Worm (Caenorhabditis elegans) whole organism, early embryonic: ENCODE measurements around the gene K12H6.12.
A peak's percentile ranks its signal among the peaks of the same experiment; 100 is the strongest.
"Not testable (repeated sequence)": the region's sequence is repeated elsewhere in the genome, so short reads cannot be mapped to it uniquely, and the experiment has no call there.

Experiments
- B0310.2 ChIP-seq: sonication (generic microtip); optimal IDR thresholded peaks from 2 replicates; lab custom pipeline; 2016; ENCODE audit warnings: mild to moderate bottlenecking, missing genetic modification characterization, missing compliant biosample characterization
- F13C5.2 ChIP-seq: sonication (generic microtip); optimal IDR thresholded peaks from 2 replicates; lab custom pipeline; 2017; ENCODE audit warnings: mild to moderate bottlenecking, missing genetic modification characterization, inconsistent platforms, missing compliant biosample characterization
- aly-1 ChIP-seq: sonication (generic microtip); optimal IDR thresholded peaks from 2 replicates; lab custom pipeline; 2016; ENCODE audit warnings: missing genetic modification characterization, missing compliant biosample characterization
- ama-1 ChIP-seq: fragments of 150-350 bp; optimal IDR thresholded peaks from 2 replicates; lab custom pipeline; 2014
- ceh-13 ChIP-seq: fragments of 200-800 bp; sonication (Bioruptor generic); optimal IDR thresholded peaks from 2 replicates; lab custom pipeline; 2018; ENCODE audit warnings: mild to moderate bottlenecking, missing genetic modification characterization, missing compliant biosample characterization
- ceh-36 ChIP-seq: sonication (generic microtip); optimal IDR thresholded peaks from 2 replicates; lab custom pipeline; 2016; ENCODE audit warnings: missing genetic modification characterization, inconsistent platforms, missing compliant biosample characterization
- ets-7 ChIP-seq: sonication (generic microtip); optimal IDR thresholded peaks from 2 replicates; lab custom pipeline; 2016; ENCODE audit warnings: missing genotype, missing genetic modification characterization, missing compliant biosample characterization
- flt-1 ChIP-seq: fragments of 200-800 bp; sonication (Bioruptor generic); IDR thresholded peaks from 2 replicates; pipeline ENCODE4 v1.3.6; 2022; ENCODE audit warnings: missing genetic modification characterization, missing compliant biosample characterization
- hmbx-1 ChIP-seq: sonication (generic microtip); optimal IDR thresholded peaks from 2 replicates; lab custom pipeline; 2016; ENCODE audit warnings: mild to moderate bottlenecking, missing genetic modification characterization, missing compliant biosample characterization
- hmg-4 ChIP-seq: fragments of 200-800 bp; sonication (Bioruptor generic); optimal IDR thresholded peaks from 2 replicates; lab custom pipeline; 2018; ENCODE audit warnings: mild to moderate bottlenecking, missing genetic modification characterization, missing compliant biosample characterization
- hnd-1 ChIP-seq: sonication (generic microtip); optimal IDR thresholded peaks from 2 replicates; lab custom pipeline; 2016; ENCODE audit warnings: missing genetic modification characterization, missing compliant biosample characterization
- pes-1 ChIP-seq: fragments of 200-800 bp; sonication (Bioruptor generic); IDR thresholded peaks from 2 replicates; pipeline ENCODE4 v1.3.6; 2022; ENCODE audit warnings: missing genetic modification reagents, missing genetic modification characterization, missing compliant biosample characterization
- scrt-1 ChIP-seq: fragments of 200-800 bp; sonication (Bioruptor generic); IDR thresholded peaks from 2 replicates; pipeline ENCODE4 v1.3.6; 2022; ENCODE audit warnings: missing genetic modification characterization, missing compliant biosample characterization
- sea-1 ChIP-seq: fragments of 200-800 bp; sonication (Bioruptor generic); conservative IDR thresholded peaks from 2 replicates; pipeline ENCODE4 v1.3.6; 2022; ENCODE audit warnings: missing genetic modification characterization, missing compliant biosample characterization
- tbx-11 ChIP-seq: fragments of 200-800 bp; sonication (Bioruptor generic); IDR thresholded peaks from 2 replicates; pipeline ENCODE4 v1.3.6; 2022; ENCODE audit warnings: missing genetic modification characterization, missing compliant biosample characterization
- tbx-37 ChIP-seq: fragments of 200-800 bp; sonication (Bioruptor generic); conservative IDR thresholded peaks from 2 replicates; pipeline ENCODE4 v1.3.6; 2022; ENCODE audit warnings: missing genetic modification reagents, missing genetic modification characterization, missing compliant biosample characterization
- tra-4 ChIP-seq: sonication (generic microtip); optimal IDR thresholded peaks from 2 replicates; lab custom pipeline; 2017; ENCODE audit warnings: missing genetic modification characterization, missing compliant biosample characterization

K12H6.12 gene

ce11 chrII:2839004-2839403 lies 31.0 kb downstream of the K12H6.12 start, which contains the start of gene Y110A2AL.4:
Y110A2AL.4 (plus strand) TSS chrII:2839304.
- TF ChIP-seq pes-1 (GFP tag; lab: Robert Waterston, UW); F13C5.2 (tag; lab: Kevin White, UChicago); B0310.2 (tag; lab: Kevin White, UChicago): not testable (repeated sequence)

- TF ChIP-seq hnd-1 (no peak), hmg-4 (no peak), tbx-37 (GFP tag; lab: Robert Waterston, UW) (no peak), B0310.2 (tag; lab: Kevin White, UChicago) (no peak), scrt-1 (no peak), sea-1 (GFP tag; lab: Robert Waterston, UW) (no peak), aly-1 (tag; lab: Kevin White, UChicago) (no peak), ama-1 (lab: Kevin White, UChicago) (no peak), ceh-13 (GFP tag; lab: Kevin White, UChicago) (no peak), pes-1 (GFP tag; lab: Robert Waterston, UW) (no peak), flt-1 (GFP tag; lab: Robert Waterston, UW) (no peak), ets-7 (no peak), tbx-11 (GFP tag; lab: Robert Waterston, UW) (no peak), F13C5.2 (tag; lab: Kevin White, UChicago) (no peak), ceh-36 (no peak), hmbx-1 (tag; lab: Kevin White, UChicago) (no peak), tra-4 (tag; lab: Kevin White, UChicago) (no peak)
Measured at ce11 chrII:2841529-2841928, 33.6 kb downstream of the K12H6.12 start, which contains the start of gene Y110A2AL.6. Y110A2AL.6 (minus strand) TSS chrII:2841629.

- TF ChIP-seq ets-7 (no peak), B0310.2 (tag; lab: Kevin White, UChicago) (no peak), scrt-1 (no peak), hmbx-1 (tag; lab: Kevin White, UChicago) (no peak), F13C5.2 (tag; lab: Kevin White, UChicago) (no peak), sea-1 (GFP tag; lab: Robert Waterston, UW) (no peak), ama-1 (lab: Kevin White, UChicago) (no peak), ceh-36 (no peak), tbx-37 (GFP tag; lab: Robert Waterston, UW) (no peak), tbx-11 (GFP tag; lab: Robert Waterston, UW) (no peak), flt-1 (GFP tag; lab: Robert Waterston, UW) (no peak), ceh-13 (GFP tag; lab: Kevin White, UChicago) (no peak), hnd-1 (no peak), hmg-4 (no peak), aly-1 (tag; lab: Kevin White, UChicago) (no peak), tra-4 (tag; lab: Kevin White, UChicago) (no peak), pes-1 (GFP tag; lab: Robert Waterston, UW) (no peak)
Measured at ce11 chrII:2843088-2843487, 35.1 kb downstream of the K12H6.12 start, which contains the start of gene Y110A2AL.7. Y110A2AL.7 (minus strand) TSS chrII:2843188.

ce11 chrII:2845674-2846073 lies 37.7 kb downstream of the K12H6.12 start:
- TF ChIP-seq hnd-1 (no peak), sea-1 (GFP tag; lab: Robert Waterston, UW) (no peak), hmg-4 (no peak), ama-1 (lab: Kevin White, UChicago) (no peak), scrt-1 (no peak), pes-1 (GFP tag; lab: Robert Waterston, UW) (no peak), ceh-36 (no peak), tbx-37 (GFP tag; lab: Robert Waterston, UW) (no peak), F13C5.2 (tag; lab: Kevin White, UChicago) (no peak), ets-7 (no peak), tra-4 (tag; lab: Kevin White, UChicago) (no peak), ceh-13 (GFP tag; lab: Kevin White, UChicago) (no peak), flt-1 (GFP tag; lab: Robert Waterston, UW) (no peak), aly-1 (tag; lab: Kevin White, UChicago) (no peak), hmbx-1 (tag; lab: Kevin White, UChicago) (no peak), B0310.2 (tag; lab: Kevin White, UChicago) (no peak), tbx-11 (GFP tag; lab: Robert Waterston, UW) (no peak)

ce11 chrII:2846552-2846951 lies 38.6 kb downstream of the K12H6.12 start:
- TF ChIP-seq ceh-36 = peak; percentile 91
- TF ChIP-seq tra-4 (tag; lab: Kevin White, UChicago) = no peak
- no peak for TF ChIP-seq flt-1 (GFP tag; lab: Robert Waterston, UW)

ce11 chrII:2852493-2852892 lies 44.5 kb downstream of the K12H6.12 start, which contains the start of gene ptc-3:
ptc-3 (minus strand) TSS chrII:2852593.
- TF ChIP-seq hmg-4 (no peak), F13C5.2 (tag; lab: Kevin White, UChicago) (no peak), hnd-1 (no peak), hmbx-1 (tag; lab: Kevin White, UChicago) (no peak), ets-7 (no peak), B0310.2 (tag; lab: Kevin White, UChicago) (no peak), scrt-1 (no peak), ceh-36 (no peak), ceh-13 (GFP tag; lab: Kevin White, UChicago) (no peak), tbx-11 (GFP tag; lab: Robert Waterston, UW) (no peak), aly-1 (tag; lab: Kevin White, UChicago) (no peak), flt-1 (GFP tag; lab: Robert Waterston, UW) (no peak), tra-4 (tag; lab: Kevin White, UChicago) (no peak), tbx-37 (GFP tag; lab: Robert Waterston, UW) (no peak)

- TF ChIP-seq F13C5.2 (tag; lab: Kevin White, UChicago) = no peak
Measured at ce11 chrII:2853767-2854166, 45.8 kb downstream of the K12H6.12 start.

ce11 chrII:2854794-2855193 lies 46.8 kb downstream of the K12H6.12 start:
- TF ChIP-seq hnd-1 = no peak
- no peak for TF ChIP-seq pes-1 (GFP tag; lab: Robert Waterston, UW)
- no peak for TF ChIP-seq B0310.2 (tag; lab: Kevin White, UChicago)
- TF ChIP-seq ets-7 = no peak
- no peak for TF ChIP-seq ceh-13 (GFP tag; lab: Kevin White, UChicago)
- no peak for TF ChIP-seq ceh-36
- no peak for TF ChIP-seq aly-1 (tag; lab: Kevin White, UChicago)
- TF ChIP-seq scrt-1 = no peak
